Worm (Caenorhabditis elegans): ENCODE data around the gene ZK418.6.
A peak's percentile ranks its signal among the peaks of the same experiment; 100 is the strongest.

The ZK418.6 gene

ce11 chrIII:7116615-7117252 is 38.1 kb upstream of the ZK418.6 start (continued):
- TF ChIP-seq unc-30 (tag; optimal IDR thresholded peaks at IDR 0.05) (no peak), fkh-8 (tag; optimal IDR thresholded peaks at IDR 0.05) (peak; percentile 86), irx-1 (tag; optimal IDR thresholded peaks at IDR 0.05) (peak; percentile 12), nhr-90 (tag; optimal IDR thresholded peaks at IDR 0.05; ENCODE audit: poor library complexity) (peak; percentile 63), aha-1 (tag; optimal IDR thresholded peaks at IDR 0.05) (no peak), lin-35 (GFP tag; optimal IDR thresholded peaks at IDR 0.05) (peak; percentile 44 to 73), rnt-1 (tag; optimal IDR thresholded peaks at IDR 0.05) (peak; percentile 63), unc-98 (GFP tag; IDR thresholded peaks at IDR 0.05) (no peak), ceh-90 (tag; optimal IDR thresholded peaks at IDR 0.05) (no peak), isw-1 (GFP tag; IDR thresholded peaks at IDR 0.05) (no peak), mef-2 (tag; optimal IDR thresholded peaks at IDR 0.05) (no peak), fos-1 (tag; optimal IDR thresholded peaks at IDR 0.05) (peak; percentile 41), efl-1 (optimal IDR thresholded peaks at IDR 0.05) (peak; percentile 67 to 75), efl-1 (GFP tag; optimal IDR thresholded peaks at IDR 0.05 in 1 of 2) (peak; percentile 39 to 93), swsn-7 (tag; optimal IDR thresholded peaks at IDR 0.05) (peak; percentile 74), pax-3 (tag; optimal IDR thresholded peaks at IDR 0.05) (peak; percentile 53), lin-14 (GFP tag; optimal IDR thresholded peaks at IDR 0.05) (peak; percentile 90), C34B4.2 (tag; optimal IDR thresholded peaks at IDR 0.05) (no peak), nhr-85 (tag) (peak; percentile 95), dsc-1 (tag; optimal IDR thresholded peaks at IDR 0.05) (peak; percentile 51), xbp-1 (tag; optimal IDR thresholded peaks at IDR 0.05) (peak; percentile 50), grh-1 (GFP tag; IDR thresholded peaks at IDR 0.05) (no peak), elt-2 (tag; optimal IDR thresholded peaks at IDR 0.05) (peak; percentile 26), nhr-47 (tag; optimal IDR thresholded peaks at IDR 0.05) (peak; percentile 75), F16B12.6 (tag; optimal IDR thresholded peaks at IDR 0.05) (peak; percentile 28), hlh-17 (GFP tag; optimal IDR thresholded peaks at IDR 0.05; ENCODE audit: borderline replicate concordance) (no peak), elt-3 (tag; optimal IDR thresholded peaks at IDR 0.05) (peak in 3 of 6 experiments; percentile 12 to 40 (median 14)), nhr-20 (tag; optimal IDR thresholded peaks at IDR 0.05) (peak; percentile 88), lin-13 (GFP tag; optimal IDR thresholded peaks at IDR 0.05) (peak; percentile 2), lin-39 (tag; optimal IDR thresholded peaks at IDR 0.05) (peak; percentile 51), snpc-4 (tag; optimal IDR thresholded peaks at IDR 0.05) (peak; percentile 13), mdl-1 (tag; optimal IDR thresholded peaks at IDR 0.05) (peak in 1 of 2 experiments; percentile 66), C04F5.9 (tag; optimal IDR thresholded peaks at IDR 0.05) (no peak), fkh-10 (GFP tag; optimal IDR thresholded peaks at IDR 0.05) (no peak), sox-4 (tag; optimal IDR thresholded peaks at IDR 0.05) (peak; percentile 43), lsy-2 (tag; optimal IDR thresholded peaks at IDR 0.05) (peak; percentile 73 to 84), blmp-1 (tag; optimal IDR thresholded peaks at IDR 0.05) (peak; percentile 78), nhr-71 (tag; optimal IDR thresholded peaks at IDR 0.05) (peak; percentile 91)

- TF ChIP-seq sox-4 (tag; optimal IDR thresholded peaks at IDR 0.05) (no peak), ztf-11 (tag; optimal IDR thresholded peaks at IDR 0.05) (no peak), nhr-71 (tag; optimal IDR thresholded peaks at IDR 0.05) (peak; percentile 74), efl-3 (GFP tag; optimal IDR thresholded peaks at IDR 0.05) (no peak), lin-15B (tag; optimal IDR thresholded peaks at IDR 0.05) (no peak), nhr-77 (tag; optimal IDR thresholded peaks at IDR 0.05) (no peak), mab-9 (GFP tag; IDR thresholded peaks at IDR 0.05) (no peak), nhr-11 (tag; optimal IDR thresholded peaks at IDR 0.05) (peak; percentile 48), C16A3.4 (tag; optimal IDR thresholded peaks at IDR 0.05) (no peak), lin-35 (GFP tag; optimal IDR thresholded peaks at IDR 0.05) (no peak), nhr-20 (tag; optimal IDR thresholded peaks at IDR 0.05) (peak; percentile 0), tlp-1 (tag; optimal IDR thresholded peaks at IDR 0.05) (no peak), efl-1 (optimal IDR thresholded peaks at IDR 0.05) (no peak), efl-1 (GFP tag; optimal IDR thresholded peaks at IDR 0.05 in 1 of 2) (no peak), dsc-1 (tag; optimal IDR thresholded peaks at IDR 0.05) (no peak), swsn-7 (tag; optimal IDR thresholded peaks at IDR 0.05) (peak; percentile 41), nhr-47 (tag; optimal IDR thresholded peaks at IDR 0.05) (peak; percentile 74), ceh-63 (GFP tag; optimal IDR thresholded peaks at IDR 0.05) (no peak), ceh-88 (GFP tag; IDR thresholded peaks at IDR 0.05) (no peak), snu-23 (GFP tag; optimal IDR thresholded peaks at IDR 0.05) (no peak), ztf-4 (tag; optimal IDR thresholded peaks at IDR 0.05) (no peak), mep-1 (tag; optimal IDR thresholded peaks at IDR 0.05) (no peak), hpl-2 (GFP tag; optimal IDR thresholded peaks at IDR 0.05) (no peak)
Measured at ce11 chrIII:7114952-7115488, 36.4 kb upstream of the ZK418.6 start, which contains the start of gene nhr-10. TSS of gene nhr-10 (minus strand) at chrIII:7115438.
